Worm (Caenorhabditis elegans) whole organism, L3 larva: ENCODE measurements around the gene exos-2.

Experiments
- R02D3.7 ChIP-seq: fragments of 150-350 bp; optimal IDR thresholded peaks from 2 replicates; lab custom pipeline; 2014; ENCODE audit warnings: missing biosample characterization, missing genetic modification characterization
- ZK546.5 ChIP-seq: sonication (generic microtip); optimal IDR thresholded peaks from 2 replicates; lab custom pipeline; 2017; ENCODE audit warnings: missing biosample characterization, missing genetic modification characterization
- ama-1 ChIP-seq: fragments of 150-350 bp; optimal IDR thresholded peaks from 2 replicates; lab custom pipeline; 2018
- ceh-28 ChIP-seq: fragments of 150-350 bp; optimal IDR thresholded peaks from 2 replicates; lab custom pipeline; 2014; ENCODE audit warnings: missing biosample characterization, missing genetic modification reagents, missing genetic modification characterization
- ceh-82 ChIP-seq: fragments of 150-350 bp; optimal IDR thresholded peaks from 2 replicates; lab custom pipeline; 2014; ENCODE audit warnings: missing biosample characterization, missing genetic modification characterization
- ceh-9 ChIP-seq: sonication (generic microtip); optimal IDR thresholded peaks from 2 replicates; lab custom pipeline; 2018; ENCODE audit warnings: missing biosample characterization, missing genetic modification characterization
- daf-12 ChIP-seq: fragments of 150-350 bp; optimal IDR thresholded peaks from 2 replicates; lab custom pipeline; 2014; ENCODE audit warnings: missing biosample characterization, missing genetic modification reagents, missing genetic modification characterization
- egl-27 ChIP-seq: sonication (generic microtip); optimal IDR thresholded peaks from 4 replicates; lab custom pipeline; 2017; ENCODE audit warnings: missing biosample characterization, missing genetic modification reagents, missing genetic modification characterization
- egl-5 ChIP-seq: fragments of 150-350 bp; optimal IDR thresholded peaks from 2 replicates; lab custom pipeline; 2017; ENCODE audit warnings: missing biosample characterization, missing genetic modification reagents, missing genetic modification characterization, inconsistent platforms
- elt-1 ChIP-seq: fragments of 150-350 bp; optimal IDR thresholded peaks from 2 replicates; lab custom pipeline; 2014; ENCODE audit warnings: missing biosample characterization, missing genetic modification characterization
- elt-2 ChIP-seq: sonication (generic microtip); optimal IDR thresholded peaks from 2 replicates; lab custom pipeline; 2016; ENCODE audit warnings: missing genetic modification reagents, mild to moderate bottlenecking, missing genetic modification characterization, missing compliant biosample characterization
- elt-3 ChIP-seq, 3 experiments: fragments of 150-350 bp in 1 of 3; sonication (generic microtip) in 2 of 3; optimal IDR thresholded peaks; 2 replicates in 2 of 3; 4 replicates in 1 of 3; lab custom pipeline; 2014 to 2017; ENCODE audit warnings: missing biosample characterization in 3 of 3, missing genetic modification characterization in 3 of 3
- fkh-10 ChIP-seq: sonication (generic microtip); optimal IDR thresholded peaks from 2 replicates; lab custom pipeline; 2017; ENCODE audit warnings: missing biosample characterization, missing genetic modification reagents, missing genetic modification characterization
- fkh-2 ChIP-seq: fragments of 150-350 bp; optimal IDR thresholded peaks from 2 replicates; lab custom pipeline; 2014; ENCODE audit warnings: missing biosample characterization, missing genetic modification reagents, missing genetic modification characterization
- hmg-11 ChIP-seq: sonication (generic microtip); optimal IDR thresholded peaks from 2 replicates; lab custom pipeline; 2016; ENCODE audit warnings: missing genetic modification characterization, missing compliant biosample characterization
- jun-1 ChIP-seq: fragments of 150-350 bp; optimal IDR thresholded peaks from 2 replicates; lab custom pipeline; 2014; ENCODE audit warnings: missing biosample characterization, missing genetic modification reagents, missing genetic modification characterization
- lin-39 ChIP-seq: fragments of 150-350 bp; optimal IDR thresholded peaks from 2 replicates; lab custom pipeline; 2018; ENCODE audit warnings: missing biosample characterization, missing genetic modification reagents, missing genetic modification characterization
- lsy-12 ChIP-seq: sonication (generic microtip); optimal IDR thresholded peaks from 2 replicates; lab custom pipeline; 2016; ENCODE audit warnings: mild to moderate bottlenecking, missing genetic modification characterization, missing compliant biosample characterization
- mml-1 ChIP-seq: fragments of 150-350 bp; sonication (generic microtip); optimal IDR thresholded peaks from 3 replicates; lab custom pipeline; 2014; ENCODE audit warnings: missing biosample characterization, missing genetic modification characterization
- nhr-11 ChIP-seq: fragments of 150-350 bp; optimal IDR thresholded peaks from 2 replicates; lab custom pipeline; 2014; ENCODE audit warnings: missing biosample characterization, missing genetic modification characterization
- nhr-12 ChIP-seq: fragments of 150-350 bp; optimal IDR thresholded peaks from 2 replicates; lab custom pipeline; 2014; ENCODE audit warnings: missing biosample characterization, missing genetic modification characterization
- nhr-23 ChIP-seq: fragments of 150-350 bp; optimal IDR thresholded peaks from 2 replicates; lab custom pipeline; 2014; ENCODE audit warnings: missing biosample characterization, missing genetic modification reagents, missing genetic modification characterization
- nhr-237 ChIP-seq: fragments of 150-350 bp; optimal IDR thresholded peaks from 2 replicates; lab custom pipeline; 2014; ENCODE audit warnings: missing biosample characterization, missing genetic modification characterization
- nhr-25 ChIP-seq: sonication (generic microtip); optimal IDR thresholded peaks from 2 replicates; lab custom pipeline; 2017; ENCODE audit warnings: missing biosample characterization, missing genetic modification characterization
- nhr-28 ChIP-seq: fragments of 150-350 bp; optimal IDR thresholded peaks from 2 replicates; lab custom pipeline; 2014; ENCODE audit warnings: missing biosample characterization, missing genetic modification characterization
- nhr-67 ChIP-seq: fragments of 150-350 bp; optimal IDR thresholded peaks from 2 replicates; lab custom pipeline; 2014; ENCODE audit warnings: missing biosample characterization, missing genetic modification characterization
- nhr-76 ChIP-seq: fragments of 150-350 bp; sonication (generic microtip); optimal IDR thresholded peaks from 5 replicates; lab custom pipeline; 2014; ENCODE audit warnings: missing biosample characterization, missing genetic modification characterization
- nhr-77 ChIP-seq: fragments of 150-350 bp; optimal IDR thresholded peaks from 2 replicates; lab custom pipeline; 2014; ENCODE audit warnings: missing biosample characterization, missing genetic modification characterization
- pha-4 ChIP-seq: fragments of 150-350 bp; optimal IDR thresholded peaks from 2 replicates; lab custom pipeline; 2014; ENCODE audit warnings: missing biosample characterization, missing genetic modification reagents, missing genetic modification characterization
- pqm-1 ChIP-seq: fragments of 150-350 bp; optimal IDR thresholded peaks from 2 replicates; lab custom pipeline; 2017; ENCODE audit warnings: missing biosample characterization, missing genetic modification characterization, inconsistent platforms
- sea-2 ChIP-seq: fragments of 150-350 bp; sonication (generic microtip); optimal IDR thresholded peaks from 4 replicates; lab custom pipeline; 2014; ENCODE audit warnings: missing biosample characterization, missing genetic modification reagents, missing genetic modification characterization
- skn-1 ChIP-seq: fragments of 150-350 bp; optimal IDR thresholded peaks from 2 replicates; lab custom pipeline; 2014; ENCODE audit warnings: missing biosample characterization, missing genetic modification characterization
- tbx-2 ChIP-seq: sonication (generic microtip); optimal IDR thresholded peaks from 2 replicates; lab custom pipeline; 2016; ENCODE audit warnings: mild to moderate bottlenecking, missing genetic modification characterization, missing compliant biosample characterization
- unc-39 ChIP-seq: sonication (generic microtip); optimal IDR thresholded peaks from 4 replicates; lab custom pipeline; 2017; ENCODE audit warnings: missing biosample characterization, missing genetic modification characterization
- unc-62 ChIP-seq: fragments of 150-350 bp; sonication (generic microtip); optimal IDR thresholded peaks from 4 replicates; lab custom pipeline; 2014; ENCODE audit warnings: missing biosample characterization, missing genetic modification reagents, missing genetic modification characterization
- zag-1 ChIP-seq: fragments of 150-350 bp; optimal IDR thresholded peaks from 2 replicates; lab custom pipeline; 2014; ENCODE audit warnings: missing biosample characterization, missing genetic modification characterization
- ztf-11 ChIP-seq: fragments of 150-350 bp; optimal IDR thresholded peaks from 2 replicates; lab custom pipeline; 2014; ENCODE audit warnings: missing biosample characterization, missing genetic modification characterization
- ztf-4 ChIP-seq: fragments of 150-350 bp; optimal IDR thresholded peaks from 2 replicates; lab custom pipeline; 2014; ENCODE audit warnings: missing biosample characterization, missing genetic modification characterization

exos-2 gene

ce11 chrIV:6403399-6403798 is 11.9 kb upstream of the exos-2 start:
- no peak for TF ChIP-seq unc-62
- TF ChIP-seq ceh-9 (tag; lab: Kevin White, UChicago), result no peak
- TF ChIP-seq egl-27, result no peak
- no peak for TF ChIP-seq fkh-2 (tag; lab: Kevin White, UChicago)
- no peak for TF ChIP-seq egl-5
- TF ChIP-seq, all 47 proteins: peak for 0

- TF ChIP-seq nhr-76 (tag; lab: Kevin White, UChicago) (no peak), nhr-23 (tag; lab: Kevin White, UChicago) (no peak), nhr-67 (no peak), nhr-25 (tag; lab: Kevin White, UChicago) (no peak), nhr-237 (tag; lab: Kevin White, UChicago) (no peak), ceh-82 (no peak), zag-1 (tag; lab: Kevin White, UChicago) (no peak), nhr-77 (tag; lab: Kevin White, UChicago) (no peak), pha-4 (tag; lab: Kevin White, UChicago) (no peak), fkh-10 (no peak)
These were observed 10.4 kb upstream of the exos-2 start, which contains the start of gene srv-13 for ce11 chrIV:6404871-6405270. Gene srv-13 (plus strand): TSS chrIV:6405171.

ce11 chrIV:6413482-6413881 is 1.8 kb upstream of the exos-2 start, which contains the start of gene nlp-71:
Gene nlp-71 (minus strand): TSS chrIV:6413582.
- TF ChIP-seq elt-2 (no peak), ZK546.5 (tag; lab: Kevin White, UChicago) (no peak), elt-3 (tag; optimal IDR thresholded peaks at IDR 0.05; lab: Kevin White, UChicago) (no peak), nhr-67 (no peak), R02D3.7 (tag; lab: Kevin White, UChicago) (no peak), ztf-4 (no peak), nhr-237 (tag; lab: Kevin White, UChicago) (no peak), hmg-11 (tag; lab: Kevin White, UChicago) (no peak)

ce11 chrIV:6416553-6416952 is 1.3 kb downstream of the exos-2 start, which contains the start of gene Y73B6BL.22:
Gene Y73B6BL.22 (minus strand): TSS chrIV:6416653.
- no peak for TF ChIP-seq nhr-76 (tag; lab: Kevin White, UChicago)
- TF ChIP-seq elt-3 (tag; optimal IDR thresholded peaks at IDR 0.05; lab: Kevin White, UChicago), result no peak
- no peak for TF ChIP-seq ama-1
- no peak for TF ChIP-seq ZK546.5 (tag; lab: Kevin White, UChicago)
- TF ChIP-seq pha-4 (tag; lab: Kevin White, UChicago), result no peak
- TF ChIP-seq jun-1 (tag; lab: Kevin White, UChicago), result no peak
- no peak for TF ChIP-seq egl-5
- no peak for TF ChIP-seq sea-2
- TF ChIP-seq elt-1 (tag; lab: Kevin White, UChicago), result no peak
- no peak for TF ChIP-seq nhr-77 (tag; lab: Kevin White, UChicago)
- TF ChIP-seq lin-39 (tag; lab: Kevin White, UChicago), result no peak
- TF ChIP-seq nhr-237 (tag; lab: Kevin White, UChicago), result no peak
- no peak for TF ChIP-seq lsy-12
- no peak for TF ChIP-seq ceh-82
- TF ChIP-seq ztf-11, result no peak
- TF ChIP-seq unc-39 (tag; lab: Kevin White, UChicago), result no peak

- TF ChIP-seq lsy-12 (no peak), nhr-237 (tag; lab: Kevin White, UChicago) (no peak), zag-1 (tag; lab: Kevin White, UChicago) (no peak), pqm-1 (no peak)
These were observed 2.3 kb downstream of the exos-2 start for ce11 chrIV:6417612-6418011.

ce11 chrIV:6419031-6419582 is 3.8 kb downstream of the exos-2 start, which contains the start of the genes Y73B6BL.23 and htp-2:
Gene Y73B6BL.23 (minus strand): TSS chrIV:6419081.
Gene htp-2 (plus strand): TSS chrIV:6419522.
- no peak for TF ChIP-seq egl-27
- no peak for TF ChIP-seq tbx-2
- TF ChIP-seq sea-2, result no peak
- no peak for TF ChIP-seq ama-1
- no peak for TF ChIP-seq ztf-4
- no peak for TF ChIP-seq ceh-28 (tag; lab: Kevin White, UChicago)
- no peak for TF ChIP-seq pha-4 (tag; lab: Kevin White, UChicago)
- no peak for TF ChIP-seq nhr-28 (tag; lab: Kevin White, UChicago)
- TF ChIP-seq skn-1 (tag; lab: Kevin White, UChicago), result no peak
- TF ChIP-seq zag-1 (tag; lab: Kevin White, UChicago), result no peak
- TF ChIP-seq nhr-11 (tag; lab: Kevin White, UChicago), result no peak
- no peak for TF ChIP-seq lin-39 (tag; lab: Kevin White, UChicago)
- no peak for TF ChIP-seq daf-12
- no peak for TF ChIP-seq mml-1
- no peak for TF ChIP-seq nhr-12 (tag; lab: Kevin White, UChicago)
- TF ChIP-seq nhr-77 (tag; lab: Kevin White, UChicago), result no peak
- TF ChIP-seq nhr-76 (tag; lab: Kevin White, UChicago), result no peak
- TF ChIP-seq hmg-11 (tag; lab: Kevin White, UChicago), result no peak
- TF ChIP-seq lsy-12, result no peak
- no peak for TF ChIP-seq nhr-23 (tag; lab: Kevin White, UChicago)
